Worm (Caenorhabditis elegans) whole organism, L4/young adult: Measurements from ENCODE around the gene C02H6.1.

Experiments
- W03F9.2 ChIP-seq: fragments of 150-350 bp; optimal IDR thresholded peaks from 2 replicates; lab custom pipeline; 2014; ENCODE audit warnings: missing biosample characterization, missing genetic modification characterization
- dao-5 ChIP-seq: sonication (generic microtip); optimal IDR thresholded peaks from 2 replicates; lab custom pipeline; 2016; ENCODE audit warnings: missing genotype, missing genetic modification characterization, moderate library complexity, missing compliant biosample characterization
- him-1 ChIP-seq: sonication (generic microtip); optimal IDR thresholded peaks from 2 replicates; lab custom pipeline; 2016; ENCODE audit warnings: missing genotype, missing genetic modification reagents, missing genetic modification characterization, missing compliant biosample characterization

DNA sequence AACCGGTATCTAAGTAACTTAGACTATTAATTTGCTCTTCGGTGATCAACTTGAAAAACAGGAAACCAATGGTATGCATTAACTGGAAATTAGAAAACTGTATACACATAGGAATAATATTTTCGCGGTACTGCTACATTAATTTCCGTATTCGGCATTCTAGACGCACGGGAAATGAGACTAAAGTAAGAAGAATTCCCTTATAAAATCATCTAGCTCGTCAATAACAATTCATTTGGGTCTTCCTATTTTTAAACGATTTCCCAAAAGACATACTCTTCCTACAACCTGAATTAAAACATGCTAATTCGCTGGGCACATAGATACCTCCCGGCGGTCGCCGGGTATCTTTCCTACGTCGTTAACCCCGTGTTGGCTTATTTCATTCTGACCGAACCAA is 12.7 kb upstream of the C02H6.1 start, which contains the start of gene srj-13:
- TF ChIP-seq him-1 (tag; lab: Kevin White, UChicago) (no peak), dao-5 (tag; lab: Kevin White, UChicago) (no peak), W03F9.2 (tag; lab: Kevin White, UChicago) (no peak)
